Fruit fly (Drosophila melanogaster): ENCODE results near the gene Polr3C.
"Not testable (repeated sequence)": the region's sequence is repeated elsewhere in the genome, so short reads cannot be mapped to it uniquely, and the experiment has no call there.

DNA sequence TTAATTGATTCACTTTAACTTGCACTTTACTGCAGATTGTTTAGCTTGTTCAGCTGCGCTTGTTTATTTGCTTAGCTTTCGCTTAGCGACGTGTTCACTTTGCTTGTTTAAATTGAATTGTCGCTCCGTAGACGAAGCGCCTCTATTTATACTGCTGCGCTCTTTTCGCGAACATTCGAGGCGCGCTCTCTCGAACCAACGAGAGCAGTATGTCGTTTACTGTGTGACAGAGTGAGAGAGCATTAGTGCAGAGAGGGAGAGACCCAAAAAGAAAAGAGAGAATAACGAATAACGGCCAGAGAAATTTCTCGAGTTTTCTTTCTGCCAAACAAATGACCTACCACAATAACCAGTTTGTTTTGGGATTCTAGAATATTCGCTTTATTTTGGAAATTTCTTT lies 7.5 kb downstream of the Polr3C start, which contains the start of gene Hsp70Ba:
- TF ChIP-seq CG8478 (optimal IDR thresholded peaks at IDR 0.05); psq (optimal IDR thresholded peaks at IDR 0.05); pan (optimal IDR thresholded peaks at IDR 0.05); usp (GFP tag; optimal IDR thresholded peaks at IDR 0.05); EcR (GFP tag; optimal IDR thresholded peaks at IDR 0.05): not testable (repeated sequence)

Data from whole organism.